Worm (Caenorhabditis elegans) whole organism, L1 larva: ENCODE data around the gene Y54F10BM.6.
A peak's percentile ranks its signal among the peaks of the same experiment; 100 is the strongest.

Experiments used
- Y116A8C.19 ChIP-seq: sonication (generic microtip); optimal IDR thresholded peaks from 2 replicates; lab custom pipeline; 2016; ENCODE audit warnings: missing compliant biosample characterization, missing genetic modification characterization, borderline replicate concordance
- aly-2 ChIP-seq: fragments of 150-350 bp; optimal IDR thresholded peaks from 2 replicates; lab custom pipeline; 2014; ENCODE audit warnings: missing biosample characterization, missing genetic modification characterization
- ceh-8 ChIP-seq: fragments of 200-800 bp; sonication (Bioruptor generic); optimal IDR thresholded peaks from 2 replicates; lab custom pipeline; 2018; ENCODE audit warnings: mild to moderate bottlenecking, missing genetic modification characterization, moderate library complexity, missing compliant biosample characterization
- ceh-82 ChIP-seq, 3 experiments: fragments of 150-350 bp in 1 of 3; sonication (generic microtip) in 2 of 3; optimal IDR thresholded peaks; 2 replicates each; lab custom pipeline; 2014 to 2017; ENCODE audit warnings: missing biosample characterization in 3 of 3, missing genetic modification characterization in 3 of 3
- ces-1 ChIP-seq: fragments of 150-350 bp; optimal IDR thresholded peaks from 2 replicates; lab custom pipeline; 2014; ENCODE audit warnings: missing biosample characterization, missing genetic modification reagents, missing genetic modification characterization
- dpl-1 ChIP-seq, 3 experiments: fragments of 150-350 bp in 2 of 3; sonication (generic microtip) in 1 of 3; optimal IDR thresholded peaks; 2 replicates each; lab custom pipeline; 2014 to 2017; ENCODE audit warnings: missing biosample characterization in 3 of 3, missing genetic modification characterization in 3 of 3, missing genetic modification reagents in 3 of 3
- efl-1 ChIP-seq, 4 experiments: fragments of 150-350 bp; optimal IDR thresholded peaks in 3 of 4; peaks in 1 of 4; 1 replicate in 1 of 4; 2 replicates in 3 of 4; lab custom pipeline; 2014; ENCODE audit warnings: missing biosample characterization in 2 of 4, missing genetic modification characterization in 2 of 4, missing genetic modification reagents in 2 of 4
- elt-2 ChIP-seq: sonication (generic microtip); optimal IDR thresholded peaks from 2 replicates; lab custom pipeline; 2016; ENCODE audit warnings: missing genetic modification characterization, mild to moderate bottlenecking, inconsistent platforms, missing compliant biosample characterization, missing genetic modification reagents
- elt-3 ChIP-seq, 6 experiments: fragments of 150-350 bp in 1 of 6; sonication (generic microtip); optimal IDR thresholded peaks; 2 replicates each; lab custom pipeline; 2017 to 2018; ENCODE audit warnings: missing biosample characterization in 6 of 6, missing genetic modification characterization in 6 of 6, inconsistent platforms in 1 of 6
- grh-1 ChIP-seq: fragments of 200-800 bp; sonication (Bioruptor generic); IDR thresholded peaks from 2 replicates; pipeline ENCODE4 v1.3.6; 2022; ENCODE audit warnings: missing genetic modification reagents, missing genetic modification characterization, missing compliant biosample characterization
- hlh-4 ChIP-seq: sonication (generic microtip); optimal IDR thresholded peaks from 2 replicates; lab custom pipeline; 2016; ENCODE audit warnings: mild to moderate bottlenecking, missing genetic modification characterization, missing compliant biosample characterization
- jun-1 ChIP-seq: fragments of 150-350 bp; optimal IDR thresholded peaks from 2 replicates; lab custom pipeline; 2014; ENCODE audit warnings: missing biosample characterization, missing genetic modification reagents, missing genetic modification characterization
- lin-14 ChIP-seq: fragments of 200-800 bp; sonication (Bioruptor generic); optimal IDR thresholded peaks from 2 replicates; lab custom pipeline; 2018; ENCODE audit warnings: mild to moderate bottlenecking, missing genetic modification characterization, moderate library complexity, missing compliant biosample characterization
- lin-35 ChIP-seq, 2 experiments: fragments of 150-350 bp; optimal IDR thresholded peaks; 2 replicates each; lab custom pipeline; 2014; ENCODE audit warnings: missing biosample characterization in 2 of 2, missing genetic modification characterization in 2 of 2, missing genetic modification reagents in 2 of 2
- lir-3 ChIP-seq: sonication (generic microtip); optimal IDR thresholded peaks from 2 replicates; lab custom pipeline; 2016; ENCODE audit warnings: mild to moderate bottlenecking, missing genetic modification characterization, moderate library complexity, missing compliant biosample characterization; ENCODE audit not compliant: poor library complexity
- lsy-2 ChIP-seq, 2 experiments: fragments of 150-350 bp; optimal IDR thresholded peaks; 2 replicates each; lab custom pipeline; 2014; ENCODE audit warnings: missing biosample characterization in 2 of 2, missing genetic modification characterization in 2 of 2
- mab-9 ChIP-seq: fragments of 200-800 bp; sonication (Bioruptor generic); IDR thresholded peaks from 2 replicates; pipeline ENCODE4 v1.3.6; 2022; ENCODE audit warnings: missing genetic modification reagents, missing genetic modification characterization, missing compliant biosample characterization
- nhr-19 ChIP-seq: fragments of 200-800 bp; sonication (Bioruptor generic); conservative IDR thresholded peaks from 2 replicates; pipeline ENCODE4 v1.3.6; 2022; ENCODE audit warnings: missing genetic modification characterization, missing compliant biosample characterization
- nhr-20 ChIP-seq: sonication (generic microtip); optimal IDR thresholded peaks from 2 replicates; lab custom pipeline; 2016; ENCODE audit warnings: mild to moderate bottlenecking, missing genetic modification characterization, missing compliant biosample characterization
- nhr-77 ChIP-seq: fragments of 150-350 bp; optimal IDR thresholded peaks from 2 replicates; lab custom pipeline; 2014; ENCODE audit warnings: missing biosample characterization, missing genetic modification characterization
- nhr-85 ChIP-seq: sonication (generic microtip); peaks from one replicate; lab custom pipeline; 2016; ENCODE audit warnings: missing genetic modification characterization, inconsistent platforms, missing compliant biosample characterization
- nhr-90 ChIP-seq: sonication (generic microtip); optimal IDR thresholded peaks from 2 replicates; lab custom pipeline; 2016; ENCODE audit warnings: mild to moderate bottlenecking, missing genetic modification characterization, missing compliant biosample characterization; ENCODE audit not compliant: poor library complexity
- pag-3 ChIP-seq: sonication (generic microtip); optimal IDR thresholded peaks from 2 replicates; lab custom pipeline; 2017; ENCODE audit warnings: missing genetic modification characterization, mild to moderate bottlenecking, missing compliant biosample characterization, antibody characterized with exemption, borderline replicate concordance; ENCODE audit not compliant: insufficient read depth
- pax-3 ChIP-seq: fragments of 200-800 bp; sonication (Bioruptor generic); optimal IDR thresholded peaks from 2 replicates; lab custom pipeline; 2018; ENCODE audit warnings: mild to moderate bottlenecking, missing genetic modification characterization, moderate library complexity, missing compliant biosample characterization
- rnt-1 ChIP-seq: sonication (generic microtip); optimal IDR thresholded peaks from 2 replicates; lab custom pipeline; 2016; ENCODE audit warnings: mild to moderate bottlenecking, missing genetic modification characterization, moderate library complexity, missing compliant biosample characterization
- skn-1 ChIP-seq: fragments of 150-350 bp; optimal IDR thresholded peaks from 2 replicates; lab custom pipeline; 2014; ENCODE audit warnings: missing biosample characterization, missing genetic modification characterization
- snu-23 ChIP-seq: sonication (generic microtip); optimal IDR thresholded peaks from 2 replicates; lab custom pipeline; 2016; ENCODE audit warnings: missing genetic modification characterization, missing compliant biosample characterization
- sptf-1 ChIP-seq: fragments of 150-350 bp; optimal IDR thresholded peaks from 2 replicates; lab custom pipeline; 2014; ENCODE audit warnings: missing biosample characterization, missing genetic modification characterization
- tbx-2 ChIP-seq: sonication (generic microtip); optimal IDR thresholded peaks from 2 replicates; lab custom pipeline; 2016; ENCODE audit warnings: missing genetic modification characterization, missing compliant biosample characterization
- unc-130 ChIP-seq: fragments of 150-350 bp; optimal IDR thresholded peaks from 2 replicates; lab custom pipeline; 2017; ENCODE audit warnings: missing biosample characterization, missing genetic modification characterization, inconsistent platforms
- unc-30 ChIP-seq: sonication (generic microtip); optimal IDR thresholded peaks from 2 replicates; lab custom pipeline; 2017; ENCODE audit warnings: missing biosample characterization, missing genetic modification characterization
- zip-4 ChIP-seq: fragments of 200-800 bp; sonication (Bioruptor generic); optimal IDR thresholded peaks from 2 replicates; lab custom pipeline; 2018; ENCODE audit warnings: mild to moderate bottlenecking, missing genetic modification characterization, moderate library complexity, missing compliant biosample characterization
- ztf-11 ChIP-seq, 2 experiments: sonication (generic microtip); optimal IDR thresholded peaks; 2 replicates each; lab custom pipeline; 2016 to 2017; ENCODE audit warnings: missing genetic modification characterization in 2 of 2, missing biosample characterization in 1 of 2, missing compliant biosample characterization in 1 of 2
- ztf-4 ChIP-seq: fragments of 150-350 bp; optimal IDR thresholded peaks from 2 replicates; lab custom pipeline; 2014; ENCODE audit warnings: missing biosample characterization, missing genetic modification characterization

Gene Y54F10BM.6

DNA sequence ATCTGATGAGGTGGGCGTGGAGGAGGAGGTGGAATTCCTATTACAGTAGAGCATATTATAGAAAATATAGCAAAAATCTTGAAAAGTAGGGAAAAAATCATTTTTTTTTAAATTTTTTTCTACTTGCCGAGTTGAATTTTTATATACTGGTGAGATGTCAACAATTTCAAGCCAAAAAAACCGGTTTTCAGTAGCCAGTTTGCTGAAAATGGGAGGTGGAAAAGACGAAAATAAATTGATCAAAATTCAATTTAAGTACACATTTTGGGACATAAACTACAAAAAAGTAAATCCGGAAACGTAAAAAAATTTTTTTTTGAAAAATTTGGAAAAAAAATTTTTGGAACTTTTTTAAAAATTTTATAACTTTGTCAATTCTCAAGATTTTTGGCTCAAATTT is 16.4 kb downstream of the Y54F10BM.6 start, which contains the start of gene Y54F10BM.23:
Gene Y54F10BM.23 (minus strand): TSS at position 101 of the 400 bp plus-strand sequence.
- TF ChIP-seq ceh-82 (tag; optimal IDR thresholded peaks at IDR 0.05; lab: Kevin White, UChicago), result no peak
- no peak for TF ChIP-seq lin-14 (GFP tag; lab: Kevin White, UChicago)
- TF ChIP-seq grh-1 (GFP tag; lab: Robert Waterston, UW), result no peak
- TF ChIP-seq rnt-1 (tag; lab: Kevin White, UChicago), result no peak

DNA sequence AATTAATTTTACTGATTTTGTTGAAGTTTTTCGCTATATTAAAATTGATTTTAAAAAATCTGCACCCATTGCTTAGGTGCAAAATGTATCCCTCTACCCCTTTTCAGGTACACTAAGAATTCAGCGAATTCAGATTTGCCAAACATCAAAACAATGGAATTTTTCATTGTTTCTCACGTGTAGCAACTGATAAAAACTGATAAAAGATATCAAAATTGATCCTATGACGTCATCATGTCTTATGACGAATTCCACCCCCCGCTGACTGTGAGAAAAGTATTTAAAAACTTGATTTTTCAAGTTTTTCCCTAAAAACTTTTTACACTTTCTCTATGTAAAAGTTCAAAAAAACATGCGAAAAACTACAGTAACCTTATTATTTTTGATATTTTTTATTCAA is 17.5 kb downstream of the Y54F10BM.6 start, which contains the start of gene Y54F10BM.22:
Gene Y54F10BM.22 (plus strand): TSS at position 331 of the 400 bp plus-strand sequence.
- TF ChIP-seq nhr-20 (peak; percentile 30), unc-130 (tag; lab: Kevin White, UChicago) (no peak), nhr-90 (tag; lab: Kevin White, UChicago) (peak; percentile 28), efl-1 (optimal IDR thresholded peaks at IDR 0.05; lab: Kevin White, UChicago) (no peak), efl-1 (GFP tag; optimal IDR thresholded peaks at IDR 0.05 in 1 of 2; lab: Kevin White, UChicago) (peak in 1 of 2 experiments; percentile 64), tbx-2 (no peak), nhr-85 (tag; lab: Kevin White, UChicago) (peak; percentile 82), elt-3 (tag; optimal IDR thresholded peaks at IDR 0.05; lab: Kevin White, UChicago) (peak in 2 of 6 experiments; percentile 41 to 83), lin-35 (GFP tag; optimal IDR thresholded peaks at IDR 0.05; lab: Kevin White, UChicago) (peak in 1 of 2 experiments; percentile 10), snu-23 (GFP tag; lab: Kevin White, UChicago) (peak; percentile 0)
- TF ChIP-seq, all 84 proteins: peak for 7

DNA sequence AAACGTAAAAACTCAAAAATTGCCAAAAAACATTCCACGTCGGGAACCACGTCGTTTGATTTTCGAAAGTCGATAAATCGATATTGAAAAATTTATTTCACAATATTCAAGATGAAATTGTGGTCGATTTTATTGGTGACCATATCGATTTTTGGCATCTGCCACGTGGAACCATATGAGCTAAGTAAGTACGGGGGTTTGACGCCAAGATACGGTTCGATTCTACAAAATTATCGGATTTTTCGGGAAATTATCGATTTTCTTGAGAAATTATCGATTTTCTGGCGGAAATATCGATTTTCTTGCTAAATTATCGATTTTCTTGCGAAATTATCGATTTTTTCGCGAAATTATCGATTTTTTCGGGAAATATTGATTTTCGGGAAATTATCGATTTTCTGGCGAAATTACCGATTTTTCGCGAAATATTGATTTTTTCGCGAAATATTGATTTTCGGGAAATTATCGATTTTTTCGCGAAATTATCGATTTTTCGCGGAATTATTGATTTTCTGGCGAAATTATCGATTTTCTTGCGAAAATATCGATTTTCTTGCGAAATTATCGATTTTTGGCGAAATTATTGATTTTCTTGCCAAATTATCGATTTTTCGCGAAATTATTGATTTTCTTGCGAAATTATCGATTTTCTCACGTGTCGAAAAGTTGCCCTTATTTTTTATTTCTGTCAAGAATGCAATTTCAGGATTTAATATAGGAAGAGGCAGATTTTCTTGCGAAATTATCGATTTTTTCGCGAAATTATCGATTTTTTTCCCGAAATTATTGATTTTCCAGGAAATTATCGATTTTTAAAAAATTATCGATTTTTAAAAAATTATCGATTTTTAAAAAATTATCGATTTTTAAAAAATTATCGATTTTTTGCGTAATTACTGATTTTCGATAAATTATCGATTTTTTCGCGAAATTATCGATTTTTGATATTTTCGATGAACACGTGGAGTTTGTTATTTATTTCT is 19.2 kb downstream of the Y54F10BM.6 start, which contains the start of gene Y54F10BM.3:
Gene Y54F10BM.3 (plus strand): TSS at position 51 of the 983 bp plus-strand sequence.
- TF ChIP-seq nhr-77 (tag; lab: Kevin White, UChicago) (no peak), dpl-1 (GFP tag; optimal IDR thresholded peaks at IDR 0.05; lab: Kevin White, UChicago) (no peak), efl-1 (optimal IDR thresholded peaks at IDR 0.05; lab: Kevin White, UChicago) (no peak), efl-1 (GFP tag; optimal IDR thresholded peaks at IDR 0.05 in 1 of 2; lab: Kevin White, UChicago) (peak in 1 of 2 experiments; percentile 46)

DNA sequence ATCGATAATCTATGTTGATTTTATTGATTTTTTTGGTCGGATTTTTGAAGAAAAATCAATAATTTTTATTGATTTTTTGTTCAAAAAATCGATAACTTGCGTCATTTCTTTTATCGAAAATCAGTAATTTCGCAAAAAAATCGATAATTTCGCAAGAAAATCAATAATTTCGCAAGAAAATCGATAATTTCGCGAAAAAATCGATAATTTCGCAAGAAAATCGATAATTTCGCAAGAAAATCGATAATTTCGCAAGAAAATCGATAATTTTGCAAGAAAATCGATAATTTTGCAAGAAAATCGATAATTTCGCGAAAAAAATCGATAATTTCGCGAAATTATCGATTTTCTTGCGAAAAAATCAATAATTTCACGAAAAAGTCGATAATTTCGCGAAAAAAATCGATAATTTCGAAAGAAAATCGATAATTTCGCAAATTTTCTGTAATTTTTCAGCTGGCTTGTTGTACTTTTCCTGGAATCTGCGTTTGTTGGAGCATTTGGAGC is 20.4 kb downstream of the Y54F10BM.6 start:
- TF ChIP-seq skn-1 (tag; lab: Kevin White, UChicago), result no peak
- no peak for TF ChIP-seq hlh-4 (tag; lab: Kevin White, UChicago)
- TF ChIP-seq efl-1 (optimal IDR thresholded peaks at IDR 0.05; lab: Kevin White, UChicago), result no peak
- no peak for TF ChIP-seq efl-1 (GFP tag; optimal IDR thresholded peaks at IDR 0.05 in 1 of 2; lab: Kevin White, UChicago)
- TF ChIP-seq pag-3, result no peak
- TF ChIP-seq jun-1 (tag; lab: Kevin White, UChicago), result no peak
- TF ChIP-seq nhr-85 (tag; lab: Kevin White, UChicago), result no peak
- TF ChIP-seq ztf-11 (tag; optimal IDR thresholded peaks at IDR 0.05; lab: Kevin White, UChicago), result no peak
- TF ChIP-seq sptf-1 (tag; lab: Kevin White, UChicago), result no peak
- no peak for TF ChIP-seq pax-3 (tag; lab: Kevin White, UChicago)
- no peak for TF ChIP-seq lsy-2 (tag; optimal IDR thresholded peaks at IDR 0.05; lab: Kevin White, UChicago)

DNA sequence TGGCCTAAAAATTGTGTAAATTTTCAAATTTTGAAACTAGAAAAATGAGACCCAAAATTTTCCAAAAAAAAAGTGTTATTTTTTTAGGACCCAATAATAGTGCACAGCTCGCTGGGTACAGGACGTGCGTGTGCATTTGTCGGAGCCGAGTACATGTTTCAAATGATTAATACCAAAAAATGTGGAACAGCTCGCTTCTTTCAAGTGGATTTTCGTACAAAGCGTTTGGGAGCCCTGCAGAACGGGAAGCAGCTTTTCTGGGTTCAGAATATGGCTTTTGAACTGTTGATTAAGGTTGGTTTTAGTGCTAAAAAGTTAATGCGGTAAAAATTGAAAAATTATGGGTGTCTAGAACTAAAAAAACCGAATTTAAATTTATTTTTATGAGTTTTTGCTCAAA is 25.2 kb downstream of the Y54F10BM.6 start:
- TF ChIP-seq unc-30 (tag; lab: Kevin White, UChicago), result no peak

DNA sequence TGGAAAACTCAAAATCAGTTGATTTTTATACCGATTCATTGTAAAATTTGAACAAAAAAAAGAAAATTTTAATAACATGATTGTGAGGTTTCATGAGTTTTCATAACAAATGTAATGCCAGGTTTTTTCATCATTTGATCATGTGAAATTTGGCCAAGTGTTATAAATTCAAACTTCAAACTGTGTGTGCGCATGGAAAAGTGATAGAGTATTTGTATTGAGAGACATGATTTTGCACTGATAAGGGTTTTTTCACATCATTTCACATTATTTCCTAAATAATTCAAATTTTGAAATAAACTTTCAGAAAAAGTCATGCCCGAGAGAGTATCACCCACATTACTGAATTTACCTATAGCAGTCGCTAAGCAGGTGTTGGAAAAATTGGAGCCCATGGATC is 28.1 kb downstream of the Y54F10BM.6 start, which contains the start of gene fbxa-219:
Gene fbxa-219 (plus strand): TSS at position 277 of the 400 bp plus-strand sequence.
- TF ChIP-seq lir-3 (tag; lab: Kevin White, UChicago), result no peak
- no peak for TF ChIP-seq ztf-4
- no peak for TF ChIP-seq aly-2 (tag; lab: Kevin White, UChicago)
- no peak for TF ChIP-seq zip-4 (GFP tag; lab: Kevin White, UChicago)
- TF ChIP-seq ces-1 (GFP tag; lab: Kevin White, UChicago), result no peak
- no peak for TF ChIP-seq tbx-2
- TF ChIP-seq elt-2 (tag; lab: Kevin White, UChicago), result peak; percentile 32
- TF ChIP-seq Y116A8C.19, result no peak
- no peak for TF ChIP-seq ceh-8 (GFP tag; lab: Kevin White, UChicago)
- no peak for TF ChIP-seq mab-9 (GFP tag; lab: Robert Waterston, UW)
- no peak for TF ChIP-seq nhr-19 (GFP tag; lab: Robert Waterston, UW)
- TF ChIP-seq lin-35 (GFP tag; optimal IDR thresholded peaks at IDR 0.05; lab: Kevin White, UChicago), result peak in 1 of 2 experiments; percentile 45
- TF ChIP-seq, all 84 proteins: peak for 2
